Worm (Caenorhabditis elegans): ENCODE results near the gene col-133.
A peak's percentile ranks its signal among the peaks of the same experiment; 100 is the strongest.

Gene col-133

DNA sequence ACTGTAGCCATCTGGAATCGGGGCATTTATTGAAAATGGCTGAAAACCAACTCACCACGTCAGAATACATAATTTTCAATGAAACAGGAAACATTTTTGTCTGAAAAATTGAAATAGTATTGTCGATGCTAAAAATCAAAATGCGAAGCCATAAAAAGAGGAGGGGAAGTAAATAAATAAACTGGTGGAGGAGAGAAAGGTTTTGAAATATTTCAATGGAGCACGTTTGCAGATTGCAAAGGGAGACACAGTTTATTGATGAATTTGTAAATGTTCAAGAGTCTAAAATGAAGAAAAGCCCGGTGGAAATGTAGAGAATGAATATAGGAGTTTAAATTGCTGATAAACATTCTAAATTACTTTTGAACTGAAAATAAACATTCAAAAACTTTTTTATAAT lies 3.9 kb upstream of the col-133 start, which contains the start of gene F52B11.5:
Gene F52B11.5 (minus strand): TSS at position 178 of the 400 bp plus-strand sequence.
- peak; percentile 22 for TF ChIP-seq crh-2 (tag; optimal IDR thresholded peaks at IDR 0.05)
- TF ChIP-seq sem-4 (tag; optimal IDR thresholded peaks at IDR 0.05): no peak
- TF ChIP-seq egl-27 (tag; optimal IDR thresholded peaks at IDR 0.05): no peak
- TF ChIP-seq nhr-11 (tag; optimal IDR thresholded peaks at IDR 0.05): no peak
- peak; percentile 65 for TF ChIP-seq unc-55 (GFP tag; optimal IDR thresholded peaks at IDR 0.05)
- TF ChIP-seq gmeb-1 (tag; optimal IDR thresholded peaks at IDR 0.05): no peak
- peak; percentile 62 for TF ChIP-seq C34F6.9 (tag; optimal IDR thresholded peaks at IDR 0.05)
- no peak for TF ChIP-seq nhr-25 (tag; optimal IDR thresholded peaks at IDR 0.05)
- TF ChIP-seq nhr-129 (tag; optimal IDR thresholded peaks at IDR 0.05): peak; percentile 71
- no peak for TF ChIP-seq skn-1 (tag; optimal IDR thresholded peaks at IDR 0.05)
- TF ChIP-seq ztf-4 (tag; optimal IDR thresholded peaks at IDR 0.05): no peak
- TF ChIP-seq fos-1 (tag; optimal IDR thresholded peaks at IDR 0.05): peak; percentile 35
- no peak for TF ChIP-seq lin-39 (tag; optimal IDR thresholded peaks at IDR 0.05)

DNA sequence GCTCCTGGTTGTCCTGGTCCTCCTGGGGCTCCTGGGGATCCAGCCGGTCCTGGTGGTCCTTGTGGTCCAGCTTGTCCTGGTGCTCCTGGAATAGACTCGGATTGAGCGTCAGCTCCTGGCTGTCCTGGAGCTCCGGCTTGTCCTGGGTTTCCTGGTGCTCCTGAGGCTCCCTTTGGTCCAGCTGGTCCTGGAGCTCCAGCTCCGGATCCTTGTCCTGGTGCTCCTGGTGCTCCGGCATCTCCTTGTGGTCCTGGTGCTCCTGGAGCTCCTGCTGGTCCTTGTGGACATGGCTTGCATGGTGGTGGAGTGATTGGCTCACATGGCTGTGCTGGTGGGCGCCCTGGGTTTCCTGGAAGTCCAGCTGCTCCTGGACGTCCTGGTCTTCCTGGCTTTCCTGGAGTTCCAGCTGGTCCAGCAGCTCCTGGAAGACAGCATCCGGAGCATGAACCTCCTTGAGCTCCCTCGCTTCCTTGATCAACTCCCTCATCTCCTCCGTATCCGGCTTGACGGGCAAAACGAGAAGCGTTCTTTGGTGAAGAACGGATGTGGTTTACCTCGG lies 537 bp downstream of the col-133 start:
- TF ChIP-seq nhr-25 (tag; optimal IDR thresholded peaks at IDR 0.05) (no peak), gmeb-1 (tag; optimal IDR thresholded peaks at IDR 0.05) (no peak), ztf-1 (GFP tag; conservative IDR thresholded peaks at IDR 0.05) (no peak), mbf-1 (tag; optimal IDR thresholded peaks at IDR 0.05) (no peak), unc-39 (tag; optimal IDR thresholded peaks at IDR 0.05) (no peak), sma-3 (GFP tag; optimal IDR thresholded peaks at IDR 0.05) (no peak), R02D3.7 (tag; optimal IDR thresholded peaks at IDR 0.05) (no peak), ceh-16 (tag; optimal IDR thresholded peaks at IDR 0.05) (no peak), zag-1 (tag; optimal IDR thresholded peaks at IDR 0.05) (no peak), blmp-1 (tag; optimal IDR thresholded peaks at IDR 0.05; ENCODE audit: insufficient read depth) (no peak), mdl-1 (tag; optimal IDR thresholded peaks at IDR 0.05) (no peak), unc-62 (GFP tag; optimal IDR thresholded peaks at IDR 0.05) (no peak), sma-9 (GFP tag; optimal IDR thresholded peaks at IDR 0.05) (no peak), sma-9 (tag; optimal IDR thresholded peaks at IDR 0.05) (no peak), nhr-237 (tag; optimal IDR thresholded peaks at IDR 0.05) (no peak), nhr-6 (tag; optimal IDR thresholded peaks at IDR 0.05) (no peak), skn-1 (tag; optimal IDR thresholded peaks at IDR 0.05) (no peak)

DNA sequence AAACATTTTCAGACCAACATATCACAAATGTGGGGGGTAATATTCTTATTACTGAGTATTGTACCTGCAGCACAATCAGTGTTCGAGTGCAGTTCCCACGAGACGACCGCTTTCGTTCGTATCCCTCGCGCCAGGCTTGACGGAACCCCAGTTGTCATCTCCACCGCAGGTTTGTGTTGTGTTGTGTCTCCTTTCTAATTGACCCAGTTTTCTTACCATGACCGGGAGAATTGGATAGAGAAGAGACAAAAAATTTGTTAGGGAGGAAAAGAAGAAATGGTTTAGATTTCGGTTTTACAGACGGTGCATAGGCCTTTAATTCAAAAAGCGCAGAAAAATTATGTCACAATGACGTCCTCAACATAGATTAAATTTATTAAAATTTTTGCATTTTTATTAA lies 7.9 kb downstream of the col-133 start, which contains the start of gene noah-2:
Gene noah-2 (plus strand): TSS at position 13 of the 400 bp plus-strand sequence.
- TF ChIP-seq skn-1 (tag; optimal IDR thresholded peaks at IDR 0.05) (no peak), F13H6.1 (tag; optimal IDR thresholded peaks at IDR 0.05) (no peak)

DNA sequence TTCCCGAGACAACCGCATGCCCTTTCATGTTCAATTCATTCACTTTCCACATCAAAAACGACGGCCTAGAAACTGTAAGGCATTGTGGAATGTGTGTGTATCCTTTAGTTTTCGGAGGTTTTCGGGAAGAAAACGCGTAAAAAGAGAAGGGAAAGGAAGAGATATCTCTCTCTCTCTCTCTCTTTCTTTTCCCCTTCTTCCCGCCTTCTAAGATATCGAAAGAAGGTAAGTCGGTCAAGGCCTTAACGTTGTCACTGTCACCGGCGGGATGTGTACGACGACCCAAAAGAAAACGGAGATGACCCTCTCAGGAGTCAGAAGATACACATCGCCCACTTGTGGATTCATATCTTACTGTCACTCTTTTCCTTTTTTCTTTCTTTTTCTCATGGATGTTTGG lies 9.4 kb downstream of the col-133 start:
- peak; percentile 93 for TF ChIP-seq blmp-1 (tag; optimal IDR thresholded peaks at IDR 0.05; ENCODE audit: insufficient read depth)
- peak; percentile 64 for TF ChIP-seq nhr-21 (tag; optimal IDR thresholded peaks at IDR 0.05)
- peak; percentile 31 for TF ChIP-seq nhr-129 (tag; optimal IDR thresholded peaks at IDR 0.05)
- no peak for TF ChIP-seq elt-1 (tag; optimal IDR thresholded peaks at IDR 0.05)
- no peak for TF ChIP-seq nhr-77 (tag; optimal IDR thresholded peaks at IDR 0.05)
- TF ChIP-seq unc-55 (GFP tag; optimal IDR thresholded peaks at IDR 0.05): no peak
- peak; percentile 2 for TF ChIP-seq sma-9 (GFP tag; optimal IDR thresholded peaks at IDR 0.05)
- TF ChIP-seq sma-9 (tag; optimal IDR thresholded peaks at IDR 0.05): no peak
- no peak for TF ChIP-seq ztf-1 (GFP tag; conservative IDR thresholded peaks at IDR 0.05)
- TF ChIP-seq nhr-25 (tag; optimal IDR thresholded peaks at IDR 0.05): peak; percentile 27
- no peak for TF ChIP-seq nhr-11 (tag; optimal IDR thresholded peaks at IDR 0.05)

DNA sequence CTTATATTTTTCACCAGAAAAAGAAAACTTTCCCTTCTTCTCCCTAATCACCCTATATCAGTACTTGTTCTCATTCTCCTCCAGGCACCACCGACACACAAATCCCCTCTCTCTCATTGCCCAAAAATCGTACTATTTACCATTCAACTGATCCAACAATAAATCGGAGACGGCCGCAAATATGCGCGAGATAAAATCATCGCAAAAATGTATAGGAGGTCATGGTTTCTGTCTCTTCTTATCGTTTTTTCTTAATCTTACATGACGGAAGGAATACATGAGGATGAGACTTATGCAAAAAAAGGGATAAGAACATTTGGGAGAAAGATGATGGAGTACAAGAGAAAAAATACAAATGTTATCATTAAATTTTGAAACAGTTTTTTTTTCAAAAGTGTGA lies 12.8 kb downstream of the col-133 start:
- TF ChIP-seq zag-1 (tag; optimal IDR thresholded peaks at IDR 0.05): no peak
- peak; percentile 11 for TF ChIP-seq nhr-129 (tag; optimal IDR thresholded peaks at IDR 0.05)
- TF ChIP-seq lin-13 (GFP tag; optimal IDR thresholded peaks at IDR 0.05): no peak
- no peak for TF ChIP-seq ztf-1 (GFP tag; conservative IDR thresholded peaks at IDR 0.05)
- no peak for TF ChIP-seq lin-11 (tag; optimal IDR thresholded peaks at IDR 0.05)
- no peak for TF ChIP-seq ztf-4 (tag; optimal IDR thresholded peaks at IDR 0.05)
- no peak for TF ChIP-seq nhr-10 (tag; optimal IDR thresholded peaks at IDR 0.05)
- no peak for TF ChIP-seq alr-1 (tag; optimal IDR thresholded peaks at IDR 0.05)
- TF ChIP-seq peb-1 (tag; optimal IDR thresholded peaks at IDR 0.05): no peak
- TF ChIP-seq Y55F3AM.14 (GFP tag; optimal IDR thresholded peaks at IDR 0.05): no peak
- TF ChIP-seq nhr-11 (tag; optimal IDR thresholded peaks at IDR 0.05): no peak
- peak; percentile 6 for TF ChIP-seq nhr-21 (tag; optimal IDR thresholded peaks at IDR 0.05)
- no peak for TF ChIP-seq sem-4 (tag; optimal IDR thresholded peaks at IDR 0.05)
- TF ChIP-seq unc-62 (GFP tag; optimal IDR thresholded peaks at IDR 0.05): no peak

Measured in whole organism, L2 larva.